Worm (Caenorhabditis elegans) whole organism, mixed stage, embryonic: ENCODE data around the gene srh-74.

ENCODE experiments used
- ces-1 ChIP-seq: fragments of 150-350 bp; optimal IDR thresholded peaks from 2 replicates; lab custom pipeline; 2014; ENCODE audit warnings: missing biosample characterization, missing genetic modification reagents, missing genetic modification characterization
- elt-1 ChIP-seq: sonication (generic microtip); optimal IDR thresholded peaks from 2 replicates; lab custom pipeline; 2017; ENCODE audit warnings: missing genetic modification characterization, mild to moderate bottlenecking, missing compliant biosample characterization, antibody characterized with exemption, moderate library complexity, borderline replicate concordance; ENCODE audit not compliant: insufficient read depth
- elt-3 ChIP-seq: fragments of 150-350 bp; optimal IDR thresholded peaks from 2 replicates; lab custom pipeline; 2014; ENCODE audit warnings: missing biosample characterization, missing genetic modification characterization
- nhr-237 ChIP-seq: fragments of 150-350 bp; optimal IDR thresholded peaks from 2 replicates; lab custom pipeline; 2014; ENCODE audit warnings: missing biosample characterization, missing genetic modification characterization
- nhr-28 ChIP-seq: fragments of 150-350 bp; optimal IDR thresholded peaks from 2 replicates; lab custom pipeline; 2014; ENCODE audit warnings: missing biosample characterization, missing genetic modification characterization
- snpc-4 ChIP-seq: fragments of 150-350 bp; optimal IDR thresholded peaks from 2 replicates; lab custom pipeline; 2014; ENCODE audit warnings: missing biosample characterization, missing genetic modification characterization
- unc-62 ChIP-seq: fragments of 150-350 bp; optimal IDR thresholded peaks from 2 replicates; lab custom pipeline; 2014; ENCODE audit warnings: missing biosample characterization, missing genetic modification reagents, missing genetic modification characterization
- ztf-11 ChIP-seq: fragments of 150-350 bp; optimal IDR thresholded peaks from 2 replicates; lab custom pipeline; 2014; ENCODE audit warnings: missing biosample characterization, missing genetic modification characterization

DNA sequence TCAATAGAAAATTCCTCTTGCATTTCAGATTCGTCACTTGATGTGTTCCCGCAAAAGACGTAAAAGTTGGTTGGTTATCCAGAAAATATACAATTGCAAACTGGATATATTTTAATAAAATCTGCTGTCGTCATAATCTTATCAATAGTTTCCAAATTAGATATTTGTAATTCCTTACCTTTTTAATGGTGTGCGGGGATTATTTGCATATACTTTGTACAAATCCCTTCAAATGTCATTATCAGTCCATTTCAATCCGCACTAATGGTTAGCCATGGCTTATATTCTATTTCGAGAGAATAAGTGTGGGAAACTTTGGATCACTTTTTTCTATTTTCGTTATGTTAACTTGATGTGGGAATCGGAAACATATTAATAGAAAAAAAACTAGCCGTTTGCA, 44.5 kb downstream of the srh-74 start:
- TF ChIP-seq snpc-4 (tag; lab: Kevin White, UChicago) (no peak), nhr-28 (tag; lab: Kevin White, UChicago) (no peak), ztf-11 (no peak), elt-1 (tag; lab: Kevin White, UChicago) (no peak), ces-1 (GFP tag; lab: Kevin White, UChicago) (no peak), unc-62 (GFP tag; lab: Kevin White, UChicago) (no peak), elt-3 (tag; lab: Kevin White, UChicago) (no peak), nhr-237 (no peak)
